Fruit fly (Drosophila melanogaster) whole organism, embryonic: ENCODE data around the gene CG17778.

Experiments used
- ATbp ChIP-seq: fragments of 200-800 bp; sonication (Bioruptor generic); optimal IDR thresholded peaks from 2 replicates; lab custom pipeline; 2017; ENCODE audit warnings: missing biosample characterization, mild to moderate bottlenecking, missing genetic modification characterization, missing genetic modification reagents
- Ada2b ChIP-seq: fragments of 200-800 bp; sonication (Bioruptor generic); IDR thresholded peaks from 2 replicates; pipeline ENCODE4 v1.3.6; 2022; ENCODE audit warnings: missing biosample characterization, missing genetic modification characterization
- Bteb2 ChIP-seq: fragments of 200-800 bp; sonication (Bioruptor generic); optimal IDR thresholded peaks from 2 replicates; lab custom pipeline; 2016; ENCODE audit warnings: missing biosample characterization, missing genetic modification characterization
- C15 ChIP-seq: fragments of 200-800 bp; sonication (Bioruptor generic); IDR thresholded peaks from 3 replicates; pipeline ENCODE4 v1.3.6; 2022; ENCODE audit warnings: missing biosample characterization, missing genetic modification characterization
- CG10209 ChIP-seq: fragments of 200-800 bp; sonication (Bioruptor generic); optimal IDR thresholded peaks from 3 replicates; lab custom pipeline; 2017; ENCODE audit warnings: missing biosample characterization, mild to moderate bottlenecking, missing genetic modification characterization, missing genetic modification reagents
- CG10654 ChIP-seq: fragments of 200-800 bp; sonication (Bioruptor generic); optimal IDR thresholded peaks from 2 replicates; lab custom pipeline; 2016; ENCODE audit warnings: missing biosample characterization, missing genetic modification characterization
- CG10959 ChIP-seq: fragments of 200-800 bp; sonication (Bioruptor generic); IDR thresholded peaks from 2 replicates; pipeline ENCODE4 v1.3.6; 2022; ENCODE audit warnings: missing biosample characterization, missing genetic modification characterization
- CG13296 ChIP-seq: fragments of 200-800 bp; sonication (Bioruptor generic); optimal IDR thresholded peaks from 3 replicates; lab custom pipeline; 2018; ENCODE audit warnings: missing biosample characterization, mild to moderate bottlenecking, missing genetic modification characterization
- CG16779 ChIP-seq: fragments of 200-800 bp; sonication (Bioruptor generic); IDR thresholded peaks from 2 replicates; pipeline ENCODE4 v1.3.6; 2022; ENCODE audit warnings: missing biosample characterization, missing genetic modification characterization
- CG17568 ChIP-seq: fragments of 200-800 bp; sonication (Bioruptor generic); optimal IDR thresholded peaks from 2 replicates; lab custom pipeline; 2018; ENCODE audit warnings: missing biosample characterization, mild to moderate bottlenecking, missing genetic modification characterization, moderate library complexity
- CG30020 ChIP-seq: fragments of 200-800 bp; optimal IDR thresholded peaks from 2 replicates; lab custom pipeline; 2019; ENCODE audit warnings: missing biosample characterization, mild to moderate bottlenecking, missing genetic modification characterization, moderate library complexity
- CG3065 ChIP-seq: fragments of 200-800 bp; sonication (Bioruptor generic); optimal IDR thresholded peaks from 2 replicates; lab custom pipeline; 2016; ENCODE audit warnings: missing biosample characterization, missing genetic modification characterization
- CG3281 ChIP-seq: fragments of 200-800 bp; sonication (Bioruptor generic); optimal IDR thresholded peaks from 3 replicates; lab custom pipeline; 2017; ENCODE audit warnings: missing biosample characterization, mild to moderate bottlenecking, missing genetic modification characterization
- CG4707 ChIP-seq: fragments of 200-800 bp; sonication (Bioruptor generic); optimal IDR thresholded peaks from 2 replicates; lab custom pipeline; 2018; ENCODE audit warnings: missing biosample characterization, mild to moderate bottlenecking, missing genetic modification characterization, moderate library complexity
- CG4854 ChIP-seq: fragments of 200-800 bp; sonication (Bioruptor generic); optimal IDR thresholded peaks from 2 replicates; lab custom pipeline; 2016; ENCODE audit warnings: missing biosample characterization, missing genetic modification characterization, inconsistent platforms
- CG5180 ChIP-seq: fragments of 200-800 bp; sonication (Bioruptor generic); optimal IDR thresholded peaks from 3 replicates; lab custom pipeline; 2017; ENCODE audit warnings: missing biosample characterization, missing genetic modification characterization, mild to moderate bottlenecking, moderate library complexity, missing genetic modification reagents
- CG6175 ChIP-seq: fragments of 200-800 bp; sonication (Bioruptor generic); IDR thresholded peaks from 3 replicates; pipeline ENCODE4 v1.3.6; 2022; ENCODE audit warnings: missing biosample characterization, missing genetic modification characterization
- CG6254 ChIP-seq: fragments of 200-800 bp; sonication (Bioruptor generic); optimal IDR thresholded peaks from 3 replicates; lab custom pipeline; 2017; ENCODE audit warnings: mild to moderate bottlenecking, missing biosample characterization, missing genetic modification reagents, missing genetic modification characterization
- CG8281 ChIP-seq: fragments of 200-800 bp; sonication (Bioruptor generic); optimal IDR thresholded peaks from 2 replicates; lab custom pipeline; 2018; ENCODE audit warnings: missing biosample characterization, mild to moderate bottlenecking, missing genetic modification characterization, moderate library complexity
- CG8765 ChIP-seq: fragments of 200-800 bp; sonication (Bioruptor generic); IDR thresholded peaks from 2 replicates; pipeline ENCODE4 v1.3.6; 2022; ENCODE audit warnings: missing biosample characterization, missing genetic modification characterization
- CG9609 ChIP-seq: fragments of 200-800 bp; sonication (Bioruptor generic); optimal IDR thresholded peaks from 3 replicates; lab custom pipeline; 2016; ENCODE audit warnings: missing biosample characterization, missing genetic modification characterization
- Dip2 ChIP-seq: fragments of 200-800 bp; sonication (Bioruptor generic); IDR thresholded peaks from 2 replicates; pipeline ENCODE4 v1.3.6; 2022; ENCODE audit warnings: missing biosample characterization, missing genetic modification characterization
- Drgx ChIP-seq: fragments of 200-800 bp; sonication (Bioruptor generic); IDR thresholded peaks from 2 replicates; pipeline ENCODE4 v1.3.6; 2022; ENCODE audit warnings: missing biosample characterization, missing genetic modification characterization
- E2f1 ChIP-seq: fragments of 200-800 bp; sonication (Bioruptor generic); IDR thresholded peaks from 2 replicates; pipeline ENCODE4 v1.3.6; 2022; ENCODE audit warnings: missing biosample characterization, missing genetic modification characterization
- Elba2 ChIP-seq: fragments of 200-800 bp; sonication (Bioruptor generic); optimal IDR thresholded peaks from 3 replicates; lab custom pipeline; 2016; ENCODE audit warnings: missing biosample characterization, missing genetic modification characterization
- HLHmδ ChIP-seq: fragments of 200-800 bp; sonication (Bioruptor generic); optimal IDR thresholded peaks from 2 replicates; lab custom pipeline; 2018; ENCODE audit warnings: missing biosample characterization, mild to moderate bottlenecking, missing genetic modification characterization, moderate library complexity
- HmgD ChIP-seq: fragments of 200-800 bp; sonication (Bioruptor generic); optimal IDR thresholded peaks from 3 replicates; lab custom pipeline; 2016; ENCODE audit warnings: missing biosample characterization, missing genetic modification characterization
- Jarid2 ChIP-seq: fragments of 200-800 bp; sonication (Bioruptor generic); optimal IDR thresholded peaks from 3 replicates; lab custom pipeline; 2017; ENCODE audit warnings: mild to moderate bottlenecking, missing biosample characterization, missing genetic modification reagents, missing genetic modification characterization
- Mad ChIP-seq: fragments of 200-800 bp; sonication (Bioruptor generic); optimal IDR thresholded peaks from 2 replicates; lab custom pipeline; 2016; ENCODE audit warnings: missing biosample characterization, missing genetic modification characterization
- Nf-YC ChIP-seq: fragments of 200-800 bp; optimal IDR thresholded peaks from 3 replicates; lab custom pipeline; 2019; ENCODE audit warnings: missing biosample characterization, mild to moderate bottlenecking, missing genetic modification characterization, moderate library complexity
- Sox102F ChIP-seq: fragments of 200-800 bp; sonication (Bioruptor generic); optimal IDR thresholded peaks from 2 replicates; lab custom pipeline; 2018; ENCODE audit warnings: missing biosample characterization, mild to moderate bottlenecking, missing genetic modification characterization, moderate library complexity
- Sry-β ChIP-seq: fragments of 200-800 bp; sonication (Bioruptor generic); optimal IDR thresholded peaks from 2 replicates; lab custom pipeline; 2018; ENCODE audit warnings: missing biosample characterization, mild to moderate bottlenecking, missing genetic modification characterization, moderate library complexity
- YL-1 ChIP-seq: fragments of 200-800 bp; sonication (Bioruptor generic); optimal IDR thresholded peaks from 3 replicates; lab custom pipeline; 2017; ENCODE audit warnings: missing biosample characterization, mild to moderate bottlenecking, missing genetic modification characterization
- amos ChIP-seq: fragments of 200-800 bp; sonication (Bioruptor generic); IDR thresholded peaks from 2 replicates; pipeline ENCODE4 v1.3.6; 2022; ENCODE audit warnings: missing biosample characterization, missing genetic modification characterization; ENCODE audit not compliant: partially characterized antibody
- ara ChIP-seq: fragments of 200-800 bp; sonication (Bioruptor generic); IDR thresholded peaks from 2 replicates; pipeline ENCODE4 v1.3.6; 2022; ENCODE audit warnings: missing biosample characterization, missing genetic modification characterization
- corto ChIP-seq: fragments of 200-800 bp; sonication (Bioruptor generic); optimal IDR thresholded peaks from 2 replicates; lab custom pipeline; 2016; ENCODE audit warnings: missing biosample characterization, mild to moderate bottlenecking, missing genetic modification characterization, moderate library complexity
- dati ChIP-seq: fragments of 200-800 bp; sonication (Bioruptor generic); IDR thresholded peaks from 2 replicates; pipeline ENCODE4 v1.3.6; 2022; ENCODE audit warnings: missing biosample characterization, missing genetic modification characterization
- fd96Cb ChIP-seq: fragments of 200-800 bp; sonication (Bioruptor generic); optimal IDR thresholded peaks from 2 replicates; lab custom pipeline; 2018; ENCODE audit warnings: missing biosample characterization, mild to moderate bottlenecking, missing genetic modification characterization, moderate library complexity
- kay ChIP-seq: fragments of 200-800 bp; sonication (Bioruptor generic); optimal IDR thresholded peaks from 2 replicates; lab custom pipeline; 2016; ENCODE audit warnings: missing biosample characterization, missing genetic modification characterization
- klu ChIP-seq: fragments of 200-800 bp; sonication (Bioruptor generic); IDR thresholded peaks from 2 replicates; pipeline ENCODE4 v1.3.6; 2022; ENCODE audit warnings: missing biosample characterization, missing genetic modification characterization
- pb ChIP-seq: fragments of 200-800 bp; sonication (Bioruptor generic); optimal IDR thresholded peaks from 3 replicates; lab custom pipeline; 2016; ENCODE audit warnings: missing biosample characterization, missing genetic modification characterization
- pum ChIP-seq: fragments of 200-800 bp; sonication (Bioruptor generic); optimal IDR thresholded peaks from 2 replicates; lab custom pipeline; 2016; ENCODE audit warnings: missing biosample characterization, missing genetic modification characterization
- ro ChIP-seq: fragments of 200-800 bp; sonication (Bioruptor generic); IDR thresholded peaks from 2 replicates; pipeline ENCODE4 v1.3.6; 2022; ENCODE audit warnings: missing biosample characterization, missing genetic modification characterization
- run ChIP-seq: fragments of 200-800 bp; sonication (Bioruptor generic); optimal IDR thresholded peaks from 3 replicates; lab custom pipeline; 2018; ENCODE audit warnings: missing biosample characterization, mild to moderate bottlenecking, missing genetic modification characterization
- stc ChIP-seq: fragments of 200-800 bp; sonication (Bioruptor generic); IDR thresholded peaks from 2 replicates; pipeline ENCODE4 v1.3.6; 2022; ENCODE audit warnings: missing biosample characterization, missing genetic modification characterization
- stwl ChIP-seq: fragments of 200-800 bp; sonication (Bioruptor generic); optimal IDR thresholded peaks from 3 replicates; lab custom pipeline; 2018; ENCODE audit warnings: missing biosample characterization, mild to moderate bottlenecking, missing genetic modification characterization, moderate library complexity
- tio ChIP-seq: fragments of 200-800 bp; sonication (Bioruptor generic); optimal IDR thresholded peaks from 2 replicates; lab custom pipeline; 2017; ENCODE audit warnings: missing biosample characterization, missing genetic modification characterization, inconsistent platforms
- tna ChIP-seq: fragments of 200-800 bp; sonication (Bioruptor generic); IDR thresholded peaks from 2 replicates; pipeline ENCODE4 v1.3.6; 2022; ENCODE audit warnings: missing biosample characterization, missing genetic modification characterization; ENCODE audit not compliant: partially characterized antibody
- toy ChIP-seq: fragments of 200-800 bp; sonication (Bioruptor generic); IDR thresholded peaks from 2 replicates; pipeline ENCODE4 v1.3.6; 2022; ENCODE audit warnings: missing biosample characterization, missing genetic modification characterization
- vfl ChIP-seq: fragments of 200-800 bp; sonication (Bioruptor generic); optimal IDR thresholded peaks from 2 replicates; lab custom pipeline; 2016; ENCODE audit warnings: missing biosample characterization, missing genetic modification characterization

Gene CG17778

DNA sequence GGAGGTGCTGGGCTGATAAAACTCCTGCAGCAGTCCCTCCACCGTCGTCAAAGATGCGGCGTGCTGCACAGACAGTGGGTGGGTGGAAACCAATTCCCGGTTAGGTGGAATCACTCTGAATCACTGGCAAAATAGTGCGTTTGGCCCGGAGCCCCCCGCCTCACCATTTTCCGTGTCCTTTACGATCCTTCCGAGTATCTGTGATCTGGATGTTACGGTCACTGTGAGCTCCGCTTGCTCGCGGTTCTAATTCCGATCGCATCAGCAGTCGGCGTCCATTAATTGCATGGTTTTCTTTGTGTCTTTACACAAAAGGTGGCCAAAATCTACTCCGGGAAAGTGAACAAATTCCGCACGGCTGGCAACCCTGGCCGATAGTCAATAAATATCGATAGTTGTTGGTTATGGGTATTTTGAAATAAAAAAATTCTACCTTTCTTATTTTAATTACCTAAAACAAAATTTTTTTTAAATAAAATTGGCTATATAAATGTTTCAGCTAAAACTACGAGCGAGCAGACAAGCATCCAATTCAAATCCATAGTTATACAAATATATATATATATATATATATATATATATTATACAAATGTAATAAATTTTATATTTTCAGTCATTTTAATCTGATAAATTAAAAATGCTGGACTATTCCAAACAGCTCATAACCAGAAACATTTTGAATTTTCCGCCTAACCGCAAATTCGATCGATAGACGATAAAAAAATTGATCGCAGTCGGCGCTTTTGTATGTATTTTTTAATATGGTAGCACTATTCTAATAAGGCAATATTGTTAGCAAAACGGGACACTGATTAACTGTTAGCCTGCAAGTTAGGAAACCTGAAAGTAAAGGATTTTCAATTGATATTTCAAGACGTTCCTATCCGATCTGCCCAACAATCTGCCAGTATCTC is 17.9 kb upstream of the CG17778 start, which contains the start of the genes ebo and CG13373 (continued):
- peak; percentile 1 for TF ChIP-seq stwl (tag; lab: Kevin White, UChicago)
- no peak for TF ChIP-seq CG5180 (GFP tag; lab: Kevin White, UChicago)
- TF ChIP-seq CG10654 (GFP tag; lab: Kevin White, UChicago), result no peak
- TF ChIP-seq CG9609 (GFP tag; lab: Kevin White, UChicago), result no peak
- peak; percentile 17 for TF ChIP-seq CG13296 (GFP tag; lab: Kevin White, UChicago)
- TF ChIP-seq fd96Cb (tag; lab: Kevin White, UChicago), result no peak
- no peak for TF ChIP-seq CG8281
- TF ChIP-seq CG6254, result no peak
- no peak for TF ChIP-seq ara (GFP tag; lab: Robert Waterston, UW)
- no peak for TF ChIP-seq Dip2 (GFP tag; lab: Robert Waterston, UW)
- no peak for TF ChIP-seq klu (GFP tag; lab: Robert Waterston, UW)
- TF ChIP-seq Bteb2 (GFP tag; lab: Kevin White, UChicago), result no peak
- TF ChIP-seq CG30020 (tag; lab: Kevin White, UChicago), result peak; percentile 21
- 0 out of 2 replicates have a peak, but pooled peaks have one; percentile 25 for TF ChIP-seq E2f1 (GFP tag; lab: Robert Waterston, UW)
- TF ChIP-seq CG17568, result no peak
- no peak for TF ChIP-seq tna
- TF ChIP-seq Ada2b (GFP tag; lab: Robert Waterston, UW), result peak; percentile 39
- no peak for TF ChIP-seq Nf-YC (tag; lab: Kevin White, UChicago)
- no peak for TF ChIP-seq CG4707 (GFP tag; lab: Kevin White, UChicago)
- TF ChIP-seq dati (GFP tag; lab: Robert Waterston, UW), result no peak
- TF ChIP-seq kay (GFP tag; lab: Kevin White, UChicago), result no peak
- peak; percentile 39 for TF ChIP-seq Elba2 (GFP tag; lab: Kevin White, UChicago)
- TF ChIP-seq CG10959 (GFP tag; lab: Robert Waterston, UW), result no peak
- TF ChIP-seq pb (GFP tag; lab: Kevin White, UChicago), result no peak
- TF ChIP-seq ro (GFP tag; lab: Robert Waterston, UW), result no peak
- TF ChIP-seq HmgD (GFP tag; lab: Kevin White, UChicago), result no peak
- no peak for TF ChIP-seq toy (GFP tag; lab: Robert Waterston, UW)
- TF ChIP-seq Mad (GFP tag; lab: Kevin White, UChicago), result no peak
- no peak for TF ChIP-seq CG3065
- TF ChIP-seq stc, result no peak
- no peak for TF ChIP-seq HLHmδ
- 0 out of 2 replicates have a peak, but pooled peaks have one; percentile 37 for TF ChIP-seq Drgx (GFP tag; lab: Robert Waterston, UW)
- no peak for TF ChIP-seq CG3281 (GFP tag; lab: Kevin White, UChicago)
- no peak for TF ChIP-seq C15
- no peak for TF ChIP-seq Sox102F (GFP tag; lab: Kevin White, UChicago)
- TF ChIP-seq amos, result peak; percentile 65
- no peak for TF ChIP-seq CG6175 (GFP tag; lab: Robert Waterston, UW)
- TF ChIP-seq corto (GFP tag; lab: Kevin White, UChicago), result no peak
- no peak for TF ChIP-seq CG16779 (GFP tag; lab: Robert Waterston, UW)
- TF ChIP-seq tio (GFP tag; lab: Kevin White, UChicago), result no peak
- TF ChIP-seq Sry-β (GFP tag; lab: Kevin White, UChicago), result no peak
- no peak for TF ChIP-seq CG4854 (GFP tag; lab: Kevin White, UChicago)
- no peak for TF ChIP-seq Jarid2 (GFP tag; lab: Kevin White, UChicago)
- TF ChIP-seq YL-1 (GFP tag; lab: Kevin White, UChicago), result no peak
- no peak for TF ChIP-seq CG8765 (GFP tag; lab: Robert Waterston, UW)
- no peak for TF ChIP-seq vfl (GFP tag; lab: Kevin White, UChicago)
- TF ChIP-seq run (tag; lab: Kevin White, UChicago), result no peak
- TF ChIP-seq pum (GFP tag; lab: Kevin White, UChicago), result no peak
- no peak for TF ChIP-seq ATbp (GFP tag; lab: Kevin White, UChicago)
- no peak for TF ChIP-seq CG10209
